Fruit fly (Drosophila melanogaster) whole organism, wandering third instar larva: ENCODE measurements around the gene MEP-1.

Experiments
- Dfd ChIP-seq: fragments of >200 bp; optimal IDR thresholded peaks from 2 replicates; lab custom pipeline; 2017; ENCODE audit warnings: missing biosample characterization, missing genetic modification characterization
- GATAd ChIP-seq: sonication (Bioruptor generic); optimal IDR thresholded peaks from 2 replicates; lab custom pipeline; 2016; ENCODE audit warnings: missing biosample characterization, missing genetic modification characterization
- brk ChIP-seq: fragments of 200-800 bp; sonication (Bioruptor generic); optimal IDR thresholded peaks from 2 replicates; lab custom pipeline; 2016; ENCODE audit warnings: missing biosample characterization, mild to moderate bottlenecking, missing genetic modification characterization
- h ChIP-seq: fragments of 200-800 bp; sonication (Bioruptor generic); optimal IDR thresholded peaks from 3 replicates; lab custom pipeline; 2016; ENCODE audit warnings: missing biosample characterization, mild to moderate bottlenecking, missing genetic modification characterization
- psq ChIP-seq: fragments of 200-800 bp; sonication (Bioruptor generic); optimal IDR thresholded peaks from 3 replicates; lab custom pipeline; 2017; ENCODE audit warnings: missing biosample characterization, mild to moderate bottlenecking, missing genetic modification characterization, moderate library complexity
- rgr ChIP-seq: fragments of 200-800 bp; sonication (Bioruptor generic); optimal IDR thresholded peaks from 3 replicates; lab custom pipeline; 2016; ENCODE audit warnings: missing biosample characterization, mild to moderate bottlenecking, missing genetic modification characterization
- usp ChIP-seq: fragments of >200 bp; optimal IDR thresholded peaks from 2 replicates; lab custom pipeline; 2017; ENCODE audit warnings: missing biosample characterization, missing genetic modification characterization

DNA sequence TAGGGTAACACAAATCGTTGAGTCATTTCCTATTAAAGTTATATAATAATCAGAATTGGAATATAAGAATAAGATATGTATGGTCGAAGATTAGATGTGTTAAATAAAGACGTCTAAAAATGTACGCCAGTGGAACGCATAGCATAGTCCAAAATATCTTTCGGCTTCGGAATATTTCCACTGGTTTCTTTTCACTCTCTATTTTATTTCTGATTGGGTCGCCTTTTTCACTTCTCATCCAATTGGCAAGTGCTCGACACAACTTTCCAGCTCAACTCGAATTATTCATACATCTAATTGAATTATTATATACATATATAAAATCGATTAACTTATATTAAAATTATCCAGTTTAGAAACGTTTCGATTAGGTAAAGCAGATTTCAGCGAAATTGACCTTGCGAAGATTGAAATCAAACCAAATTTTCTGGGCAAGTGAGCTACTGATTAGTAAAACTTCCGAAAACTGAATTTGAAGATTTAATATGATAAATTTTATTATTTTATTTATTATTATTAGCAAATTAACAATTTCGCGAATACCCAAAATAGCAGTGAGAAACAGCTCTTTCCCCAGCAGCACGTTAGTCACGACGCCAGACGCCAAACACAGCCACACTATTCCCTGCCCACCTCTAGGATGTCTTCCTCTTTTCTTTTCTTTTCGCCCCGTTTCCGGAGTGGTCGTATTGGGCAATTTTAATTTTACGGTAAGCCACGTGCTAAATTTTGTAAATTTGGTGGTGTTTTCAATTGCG is 44.5 kb upstream of the MEP-1 start, which contains the start of gene RpL8:
- TF ChIP-seq h (GFP tag; lab: Kevin White, UChicago), result peak; percentile 55
- TF ChIP-seq brk, result peak; percentile 32
- TF ChIP-seq rgr (GFP tag; lab: Kevin White, UChicago), result peak; percentile 82
- TF ChIP-seq Dfd, result no peak
- TF ChIP-seq GATAd (GFP tag; lab: Kevin White, UChicago), result no peak
- TF ChIP-seq psq (GFP tag; lab: Kevin White, UChicago), result peak; percentile 55
- no peak for TF ChIP-seq usp (GFP tag; lab: Kevin White, UChicago)
